Worm (Caenorhabditis elegans) whole organism, dauer: ENCODE data around the gene ttr-34.
A peak's percentile ranks its signal among the peaks of the same experiment; 100 is the strongest.

ENCODE experiments used
- unc-62 ChIP-seq: sonication (generic microtip); optimal IDR thresholded peaks from 2 replicates; lab custom pipeline; 2017; ENCODE audit warnings: missing biosample characterization, missing genetic modification reagents, missing genetic modification characterization

Gene ttr-34

ce11 chrX:13129949-13130348 lies 9.6 kb upstream of the ttr-34 start, which contains the start of gene spin-3:
TSS of gene spin-3 (plus strand) at chrX:13130249.
- TF ChIP-seq unc-62, result no peak

DNA sequence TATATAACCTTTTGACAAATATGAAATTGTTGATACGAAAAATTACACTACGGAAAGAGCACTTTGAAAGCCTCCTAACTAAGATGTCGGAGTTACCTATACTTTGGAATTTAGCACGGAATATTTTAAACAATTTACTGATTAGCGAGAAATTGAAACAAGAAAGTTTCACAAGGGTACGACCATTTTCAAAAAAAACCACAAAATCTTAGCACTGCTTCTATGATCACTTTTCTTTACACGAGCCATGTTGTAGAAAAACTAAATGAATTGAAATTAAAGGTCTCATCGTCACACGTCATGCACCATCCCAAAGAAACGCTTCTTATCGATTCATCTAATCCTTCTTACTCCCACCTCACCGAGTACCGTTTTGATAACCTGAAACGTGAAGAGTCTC lies 4.8 kb upstream of the ttr-34 start, which contains the start of gene F09A5.2:
TSS of gene F09A5.2 (plus strand) at position 301 of the 400 bp plus-strand sequence.
- no peak for TF ChIP-seq unc-62

- TF ChIP-seq unc-62, result no peak
These were observed 1.8 kb downstream of the ttr-34 start, which contains the start of gene F09A5.3 for ce11 chrX:13141440-13141839. TSS of gene F09A5.3 (plus strand) at chrX:13141601.

- TF ChIP-seq unc-62, result no peak
These were observed 3.6 kb downstream of the ttr-34 start for ce11 chrX:13143236-13143635.

- TF ChIP-seq unc-62, result no peak
These were observed 4.5 kb downstream of the ttr-34 start for ce11 chrX:13143762-13144732.

ce11 chrX:13144975-13145618 lies 5.5 kb downstream of the ttr-34 start:
- TF ChIP-seq unc-62, result peak; percentile 15

- TF ChIP-seq unc-62, result no peak
These were observed 6.6 kb downstream of the ttr-34 start for ce11 chrX:13145988-13146873.

ce11 chrX:13147105-13147504 lies 7.5 kb downstream of the ttr-34 start:
- no peak for TF ChIP-seq unc-62

- TF ChIP-seq unc-62, result no peak
These were observed 14.9 kb downstream of the ttr-34 start for ce11 chrX:13154514-13154913.

DNA sequence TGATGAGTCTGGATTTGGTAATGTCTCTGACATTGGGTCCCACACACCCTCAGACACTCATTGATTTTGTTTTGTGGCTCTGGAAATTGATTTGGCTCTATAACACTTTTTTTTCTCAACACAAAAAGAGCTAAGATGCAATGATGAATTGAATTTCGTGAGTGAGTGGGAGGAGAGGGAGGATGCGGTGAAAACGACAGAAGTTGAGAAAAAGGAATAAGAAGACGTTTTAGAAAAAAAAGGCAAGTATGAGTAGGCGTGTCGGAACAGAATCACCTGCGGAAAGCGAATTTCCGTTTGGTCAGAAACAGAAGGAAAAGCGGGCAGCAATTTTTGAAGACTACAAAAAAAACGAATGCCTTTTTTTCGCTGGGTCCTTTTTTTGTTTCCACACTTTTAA lies 16.1 kb downstream of the ttr-34 start:
- no peak for TF ChIP-seq unc-62

DNA sequence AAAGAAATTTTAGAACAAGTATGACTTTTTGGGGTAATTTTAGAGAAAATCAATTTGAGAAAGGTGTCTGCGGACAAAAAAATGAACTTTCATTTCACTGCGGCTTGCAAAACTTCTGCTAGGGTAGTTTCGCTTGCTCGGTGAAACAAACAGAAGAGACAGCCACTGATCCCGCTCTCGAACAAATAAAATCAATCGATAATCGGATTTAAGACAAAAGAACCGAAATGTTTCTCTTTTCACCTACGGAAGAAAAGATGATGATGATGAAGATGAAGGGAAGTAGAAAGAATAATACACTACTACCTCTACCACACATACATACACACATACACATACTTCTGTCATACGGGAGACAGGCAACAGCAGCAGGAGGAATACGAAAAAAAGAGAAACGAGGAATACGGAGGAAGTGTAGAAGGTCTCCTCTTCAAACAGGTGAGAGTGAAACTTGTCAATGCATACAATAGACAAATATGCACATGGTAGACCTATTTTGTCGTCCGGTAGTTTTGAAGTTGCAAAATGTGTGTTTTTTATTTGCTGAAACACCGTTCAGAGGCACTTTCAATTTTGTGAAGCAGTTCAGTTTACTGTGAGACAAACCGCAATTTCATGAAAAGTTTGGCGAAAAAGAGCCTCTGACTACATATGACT lies 17.6 kb downstream of the ttr-34 start:
- TF ChIP-seq unc-62, result no peak

- no peak for TF ChIP-seq unc-62
These were observed 18.9 kb downstream of the ttr-34 start for ce11 chrX:13158487-13158886.

DNA sequence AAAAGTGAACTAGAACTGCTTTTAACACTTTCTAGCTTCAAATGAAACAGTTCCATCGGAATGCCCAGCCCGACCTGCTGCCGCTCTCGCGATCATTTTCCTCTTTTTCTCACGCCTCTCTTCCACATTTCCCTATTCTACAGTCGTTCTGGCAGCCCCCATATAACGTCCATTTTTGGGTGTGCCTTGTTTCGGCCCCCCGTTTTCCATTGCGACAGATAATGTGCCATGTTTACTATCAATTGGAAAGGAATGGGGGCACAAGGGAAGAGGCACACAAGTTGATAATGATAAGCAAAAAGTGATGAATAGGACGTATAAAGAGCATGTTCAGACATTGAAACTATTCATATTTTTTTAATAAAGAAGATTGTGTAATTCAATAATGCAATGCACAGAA lies 19.4 kb downstream of the ttr-34 start:
- no peak for TF ChIP-seq unc-62

DNA sequence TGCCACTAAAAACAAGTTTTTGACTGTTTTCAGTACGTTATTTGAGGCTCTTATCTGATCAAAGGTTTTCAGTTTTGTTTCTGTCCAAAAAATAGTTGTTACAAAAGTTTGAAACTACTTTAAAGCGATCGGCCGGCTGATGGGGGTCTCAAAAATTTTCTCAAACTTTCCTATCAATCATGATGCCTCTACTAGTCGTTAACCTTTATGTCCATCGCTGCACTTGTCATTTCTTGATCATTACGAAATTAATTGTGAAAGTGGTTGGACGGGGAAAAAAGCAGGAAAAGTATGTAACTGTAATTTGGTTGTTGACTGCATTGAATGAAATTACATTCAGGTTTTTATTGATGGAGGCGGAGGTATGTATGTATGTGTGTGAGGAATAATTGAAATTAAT lies 20.3 kb downstream of the ttr-34 start:
- no peak for TF ChIP-seq unc-62

ce11 chrX:13161778-13162177 lies 22.2 kb downstream of the ttr-34 start:
- TF ChIP-seq unc-62, result no peak
